Worm (Caenorhabditis elegans) whole organism, L4 larva: ENCODE data around the gene hex-5.

ENCODE experiments used
- F10B5.3 ChIP-seq: sonication (generic microtip); optimal IDR thresholded peaks from 2 replicates; lab custom pipeline; 2016; ENCODE audit warnings: mild to moderate bottlenecking, missing genetic modification characterization, missing compliant biosample characterization
- F49E8.2 ChIP-seq: sonication (generic microtip); optimal IDR thresholded peaks from 2 replicates; lab custom pipeline; 2016; ENCODE audit warnings: missing compliant biosample characterization, mild to moderate bottlenecking, missing genetic modification characterization, borderline replicate concordance
- T20F7.1 ChIP-seq: fragments of 200-800 bp; sonication (Bioruptor generic); optimal IDR thresholded peaks from 2 replicates; lab custom pipeline; 2018; ENCODE audit warnings: mild to moderate bottlenecking, missing genetic modification characterization, missing compliant biosample characterization
- Y105C5A.15 ChIP-seq: fragments of 200-800 bp; sonication (Bioruptor generic); IDR thresholded peaks from 2 replicates; pipeline ENCODE4 v1.3.6; 2022; ENCODE audit warnings: missing genetic modification characterization, missing compliant biosample characterization
- Y5F2A.4 ChIP-seq: fragments of 200-800 bp; sonication (Bioruptor generic); optimal IDR thresholded peaks from 2 replicates; lab custom pipeline; 2018; ENCODE audit warnings: mild to moderate bottlenecking, missing genetic modification characterization, missing compliant biosample characterization
- Y75B8A.6 ChIP-seq: fragments of 200-800 bp; sonication (Bioruptor generic); IDR thresholded peaks from 2 replicates; pipeline ENCODE4 v1.3.6; 2022; ENCODE audit warnings: missing genetic modification reagents, missing genetic modification characterization, missing compliant biosample characterization
- ZK337.2 ChIP-seq: fragments of 200-800 bp; sonication (Bioruptor generic); IDR thresholded peaks from 2 replicates; pipeline ENCODE4 v1.3.6; 2022; ENCODE audit warnings: missing genetic modification reagents, missing genetic modification characterization, missing compliant biosample characterization
- aly-2 ChIP-seq: sonication (generic microtip); optimal IDR thresholded peaks from 2 replicates; lab custom pipeline; 2018; ENCODE audit warnings: missing biosample characterization, missing genetic modification characterization
- ceh-62 ChIP-seq: sonication (generic microtip); optimal IDR thresholded peaks from 2 replicates; lab custom pipeline; 2017; ENCODE audit warnings: missing biosample characterization, missing genetic modification characterization
- ceh-82 ChIP-seq: sonication (generic microtip); optimal IDR thresholded peaks from 2 replicates; lab custom pipeline; 2017; ENCODE audit warnings: missing biosample characterization, missing genetic modification characterization
- daf-12 ChIP-seq: fragments of 150-350 bp; optimal IDR thresholded peaks from 2 replicates; lab custom pipeline; 2014; ENCODE audit warnings: missing biosample characterization, missing genetic modification reagents, missing genetic modification characterization
- daf-16 ChIP-seq, 3 experiments: sonication (generic microtip); optimal IDR thresholded peaks; 2 replicates each; lab custom pipeline; 2016 to 2017; ENCODE audit warnings: missing genetic modification characterization in 3 of 3, missing genetic modification reagents in 3 of 3, mild to moderate bottlenecking in 2 of 3, missing compliant biosample characterization in 2 of 3, missing biosample characterization in 1 of 3, moderate library complexity in 1 of 3
- dpl-1 ChIP-seq: fragments of 150-350 bp; optimal IDR thresholded peaks from 2 replicates; lab custom pipeline; 2014; ENCODE audit warnings: missing biosample characterization, missing genetic modification reagents, missing genetic modification characterization
- duxl-1 ChIP-seq: sonication (generic microtip); optimal IDR thresholded peaks from 2 replicates; lab custom pipeline; 2016; ENCODE audit warnings: mild to moderate bottlenecking, missing genetic modification characterization, moderate library complexity, missing compliant biosample characterization; ENCODE audit not compliant: poor library complexity
- dve-1 ChIP-seq: sonication (generic microtip); optimal IDR thresholded peaks from 2 replicates; lab custom pipeline; 2017; ENCODE audit warnings: antibody characterized with exemption, mild to moderate bottlenecking, missing genetic modification characterization, missing compliant biosample characterization; ENCODE audit not compliant: insufficient read depth
- gei-8 ChIP-seq: fragments of 200-800 bp; sonication (Bioruptor generic); optimal IDR thresholded peaks from 2 replicates; lab custom pipeline; 2018; ENCODE audit warnings: mild to moderate bottlenecking, missing genetic modification characterization, missing compliant biosample characterization
- hif-1 ChIP-seq, 2 experiments: sonication (generic microtip); optimal IDR thresholded peaks; 2 replicates each; lab custom pipeline; 2016 to 2017; ENCODE audit warnings: missing compliant biosample characterization in 2 of 2, missing genetic modification characterization in 2 of 2, missing genetic modification reagents in 2 of 2, missing genotype in 2 of 2, mild to moderate bottlenecking in 1 of 2
- hlh-30 ChIP-seq: sonication (generic microtip); optimal IDR thresholded peaks from 2 replicates; lab custom pipeline; 2017; ENCODE audit warnings: antibody characterized with exemption, mild to moderate bottlenecking, missing genetic modification characterization, missing compliant biosample characterization; ENCODE audit not compliant: insufficient read depth
- hmg-1.1 ChIP-seq: fragments of 200-800 bp; sonication (Bioruptor generic); IDR thresholded peaks from 2 replicates; pipeline ENCODE4 v1.3.6; 2022; ENCODE audit warnings: missing genetic modification reagents, missing genetic modification characterization, missing compliant biosample characterization
- jun-1 ChIP-seq: fragments of 150-350 bp; optimal IDR thresholded peaks from 2 replicates; lab custom pipeline; 2014; ENCODE audit warnings: missing biosample characterization, missing genetic modification reagents, missing genetic modification characterization
- madf-5 ChIP-seq, 2 experiments: fragments of 200-800 bp; sonication (Bioruptor generic); IDR thresholded peaks; 2 replicates each; pipeline ENCODE4 v1.3.6; 2022; ENCODE audit warnings: missing compliant biosample characterization in 2 of 2, missing genetic modification characterization in 2 of 2
- mep-1 ChIP-seq: fragments of 150-350 bp; sonication (generic microtip); optimal IDR thresholded peaks from 3 replicates; lab custom pipeline; 2014; ENCODE audit warnings: missing biosample characterization, missing genetic modification characterization
- mes-2 ChIP-seq: sonication (generic microtip); optimal IDR thresholded peaks from 2 replicates; lab custom pipeline; 2016; ENCODE audit warnings: missing genotype, mild to moderate bottlenecking, missing genetic modification characterization, missing compliant biosample characterization; ENCODE audit not compliant: poor library complexity, severe bottlenecking
- nhr-48 ChIP-seq: sonication (generic microtip); optimal IDR thresholded peaks from 2 replicates; lab custom pipeline; 2016; ENCODE audit warnings: mild to moderate bottlenecking, missing genetic modification characterization, missing compliant biosample characterization
- nhr-6 ChIP-seq: fragments of 150-350 bp; optimal IDR thresholded peaks from 2 replicates; lab custom pipeline; 2014; ENCODE audit warnings: missing biosample characterization, missing genetic modification characterization
- php-3 ChIP-seq: fragments of 200-800 bp; sonication (Bioruptor generic); IDR thresholded peaks from 2 replicates; pipeline ENCODE4 v1.3.6; 2022; ENCODE audit warnings: missing genetic modification reagents, missing genetic modification characterization, missing compliant biosample characterization
- pqm-1 ChIP-seq: sonication (generic microtip); optimal IDR thresholded peaks from 2 replicates; lab custom pipeline; 2017; ENCODE audit warnings: missing biosample characterization, missing genetic modification characterization
- sdz-12 ChIP-seq: fragments of 200-800 bp; sonication (Bioruptor generic); optimal IDR thresholded peaks from 2 replicates; lab custom pipeline; 2018; ENCODE audit warnings: mild to moderate bottlenecking, missing genetic modification characterization, missing compliant biosample characterization
- set-16 ChIP-seq: fragments of 200-800 bp; sonication (Bioruptor generic); IDR thresholded peaks from 2 replicates; pipeline ENCODE4 v1.3.6; 2022; ENCODE audit warnings: missing genetic modification reagents, missing genetic modification characterization, missing compliant biosample characterization
- snpc-1.2 ChIP-seq: fragments of 200-800 bp; sonication (Bioruptor generic); IDR thresholded peaks from 2 replicates; pipeline ENCODE4 v1.3.6; 2022; ENCODE audit warnings: missing genetic modification reagents, missing genetic modification characterization, missing compliant biosample characterization
- zfp-2 ChIP-seq: sonication (generic microtip); optimal IDR thresholded peaks from 2 replicates; lab custom pipeline; 2016; ENCODE audit warnings: mild to moderate bottlenecking, missing genetic modification characterization, missing compliant biosample characterization

hex-5 gene

ce11 chrX:14875668-14876067, 29.4 kb downstream of the hex-5 start, which contains the start of gene sssh-1:
Gene sssh-1 (plus strand): TSS chrX:14875968.
- TF ChIP-seq hlh-30 (tag; lab: Kevin White, UChicago): no peak
- TF ChIP-seq mes-2 (tag; lab: Kevin White, UChicago): no peak
- no peak for TF ChIP-seq php-3
- no peak for TF ChIP-seq duxl-1 (tag; lab: Kevin White, UChicago)
- TF ChIP-seq aly-2 (tag; lab: Kevin White, UChicago): no peak
- TF ChIP-seq Y75B8A.6 (GFP tag; lab: Robert Waterston, UW): no peak
- no peak for TF ChIP-seq Y105C5A.15 (GFP tag; lab: Robert Waterston, UW)
- TF ChIP-seq daf-12 (tag; lab: Kevin White, UChicago): no peak
- no peak for TF ChIP-seq zfp-2
- no peak for TF ChIP-seq pqm-1 (tag; lab: Kevin White, UChicago)
- no peak for TF ChIP-seq F49E8.2 (tag; lab: Kevin White, UChicago)
- no peak for TF ChIP-seq T20F7.1 (GFP tag; lab: Kevin White, UChicago)

ce11 chrX:14872817-14873469, 32.1 kb downstream of the hex-5 start, which contains the start of gene F31F6.3:
Gene F31F6.3 (minus strand): TSS chrX:14872867.
- TF ChIP-seq F10B5.3 (tag; lab: Kevin White, UChicago) (no peak), ceh-62 (tag; lab: Kevin White, UChicago) (no peak), hif-1 (tag; optimal IDR thresholded peaks at IDR 0.05; lab: Kevin White, UChicago) (no peak), F49E8.2 (tag; lab: Kevin White, UChicago) (no peak), hmg-1.1 (GFP tag; lab: Robert Waterston, UW) (no peak), pqm-1 (tag; lab: Kevin White, UChicago) (no peak), nhr-48 (tag; lab: Kevin White, UChicago) (no peak), ceh-82 (tag; lab: Kevin White, UChicago) (no peak)

- TF ChIP-seq jun-1 (tag; lab: Kevin White, UChicago) (no peak), set-16 (GFP tag; lab: Robert Waterston, UW) (no peak), ZK337.2 (no peak), Y5F2A.4 (GFP tag; lab: Kevin White, UChicago) (no peak), sdz-12 (GFP tag; lab: Kevin White, UChicago) (no peak), mep-1 (tag; lab: Kevin White, UChicago) (no peak), nhr-6 (no peak), dpl-1 (GFP tag; lab: Kevin White, UChicago) (no peak), daf-16 (GFP tag; optimal IDR thresholded peaks at IDR 0.05; lab: Kevin White, UChicago) (no peak), daf-16 (tag; optimal IDR thresholded peaks at IDR 0.05; lab: Kevin White, UChicago) (no peak), snpc-1.2 (no peak), madf-5 (GFP tag; IDR thresholded peaks at IDR 0.05; lab: Robert Waterston, UW) (no peak), dve-1 (tag; lab: Kevin White, UChicago) (no peak), gei-8 (GFP tag; lab: Kevin White, UChicago) (no peak)
- TF ChIP-seq, all 104 proteins: peak for 0
These were observed 33.3 kb downstream of the hex-5 start, which contains the start of gene F31F6.2 for ce11 chrX:14871780-14872179. Gene F31F6.2 (minus strand): TSS chrX:14871880.

ce11 chrX:14868200-14868599, 36.9 kb downstream of the hex-5 start, which contains the start of gene F31F6.1:
Gene F31F6.1 (minus strand): TSS chrX:14868300.
- no peak for TF ChIP-seq snpc-1.2
